Fruit fly (Drosophila melanogaster) S2 (cell line): ENCODE data around the gene CG9173.

Source experiments
- CG8478 ChIP-seq: fragments of >200 bp; optimal IDR thresholded peaks from 2 replicates; lab custom pipeline; 2018
- CTCF ChIP-seq, 2 experiments: fragments of >200 bp; optimal IDR thresholded peaks; 2 replicates each; lab custom pipeline; 2018

dm6 chr3L:1378098-1378645, 45.1 kb downstream of the CG9173 start:
- TF ChIP-seq CG8478 (lab: Kevin White, UChicago) (no peak), CTCF (optimal IDR thresholded peaks at IDR 0.05; lab: Kevin White, UChicago) (no peak)
